Worm (Caenorhabditis elegans): Measurements from ENCODE around the gene dep-1.
A peak's percentile ranks its signal among the peaks of the same experiment; 100 is the strongest.

dep-1 gene

ce11 chrII:8962206-8962605 lies 57.4 kb downstream of the dep-1 start (continued):
- TF ChIP-seq unc-86 (tag; optimal IDR thresholded peaks at IDR 0.05) = no peak
- TF ChIP-seq nhr-47 (tag; optimal IDR thresholded peaks at IDR 0.05) = peak; percentile 23
- no peak for TF ChIP-seq nhr-85 (tag)
- TF ChIP-seq egl-27 (tag; optimal IDR thresholded peaks at IDR 0.05) = no peak
- TF ChIP-seq efl-1 (optimal IDR thresholded peaks at IDR 0.05) = peak; percentile 9 to 12
- peak in 1 of 2 experiments; percentile 54 for TF ChIP-seq efl-1 (GFP tag; optimal IDR thresholded peaks at IDR 0.05 in 1 of 2)
- TF ChIP-seq ama-1 (optimal IDR thresholded peaks at IDR 0.05) = no peak
- TF ChIP-seq Y116A8C.19 (tag; optimal IDR thresholded peaks at IDR 0.05; ENCODE audit: borderline replicate concordance) = no peak
- TF ChIP-seq unc-30 (tag; optimal IDR thresholded peaks at IDR 0.05) = no peak
- TF ChIP-seq blmp-1 (tag; optimal IDR thresholded peaks at IDR 0.05) = no peak
- no peak for TF ChIP-seq mef-2 (tag; optimal IDR thresholded peaks at IDR 0.05)
- no peak for TF ChIP-seq xbp-1 (tag; optimal IDR thresholded peaks at IDR 0.05)
- peak; percentile 71 for TF ChIP-seq rnt-1 (tag; optimal IDR thresholded peaks at IDR 0.05)
- TF ChIP-seq irx-1 (tag; optimal IDR thresholded peaks at IDR 0.05) = no peak
- no peak for TF ChIP-seq elt-2 (tag; optimal IDR thresholded peaks at IDR 0.05)
- TF ChIP-seq zag-1 (tag; optimal IDR thresholded peaks at IDR 0.05) = no peak
- no peak for TF ChIP-seq nhr-12 (tag; optimal IDR thresholded peaks at IDR 0.05)
- TF ChIP-seq lin-14 (GFP tag; optimal IDR thresholded peaks at IDR 0.05) = peak; percentile 94
- peak in 1 of 3 experiments; percentile 1 for TF ChIP-seq dpl-1 (GFP tag; optimal IDR thresholded peaks at IDR 0.05)
- no peak for TF ChIP-seq ceh-8 (GFP tag; optimal IDR thresholded peaks at IDR 0.05)

- no peak for TF ChIP-seq nhr-90 (tag; optimal IDR thresholded peaks at IDR 0.05; ENCODE audit: poor library complexity)
- no peak for TF ChIP-seq isw-1 (GFP tag; IDR thresholded peaks at IDR 0.05)
- no peak for TF ChIP-seq sox-4 (tag; optimal IDR thresholded peaks at IDR 0.05)
- no peak for TF ChIP-seq lir-3 (tag; optimal IDR thresholded peaks at IDR 0.05; ENCODE audit: poor library complexity)
- peak; percentile 15 for TF ChIP-seq nhr-71 (tag; optimal IDR thresholded peaks at IDR 0.05)
- TF ChIP-seq rnt-1 (tag; optimal IDR thresholded peaks at IDR 0.05) = peak; percentile 62
- no peak for TF ChIP-seq Y116A8C.19 (tag; optimal IDR thresholded peaks at IDR 0.05; ENCODE audit: borderline replicate concordance)
- peak; percentile 9 for TF ChIP-seq ama-1 (optimal IDR thresholded peaks at IDR 0.05)
- TF ChIP-seq efl-1 (optimal IDR thresholded peaks at IDR 0.05) = no peak
- peak in 1 of 2 experiments; percentile 65 for TF ChIP-seq efl-1 (GFP tag; optimal IDR thresholded peaks at IDR 0.05 in 1 of 2)
- peak; percentile 42 for TF ChIP-seq lin-14 (GFP tag; optimal IDR thresholded peaks at IDR 0.05)
- peak; percentile 42 for TF ChIP-seq unc-130 (tag; optimal IDR thresholded peaks at IDR 0.05)
- no peak for TF ChIP-seq xbp-1 (tag; optimal IDR thresholded peaks at IDR 0.05)
- no peak for TF ChIP-seq snpc-4 (tag; optimal IDR thresholded peaks at IDR 0.05)
Measured at ce11 chrII:8961450-8961849, 58.1 kb downstream of the dep-1 start.

ce11 chrII:8960414-8960813 lies 59.2 kb downstream of the dep-1 start, which contains the start of gene cal-2:
Gene cal-2 (plus strand): TSS chrII:8960714.
- TF ChIP-seq ztf-11 (tag; optimal IDR thresholded peaks at IDR 0.05) (no peak), irx-1 (tag; optimal IDR thresholded peaks at IDR 0.05) (no peak), vab-15 (tag; optimal IDR thresholded peaks at IDR 0.05) (no peak), dsc-1 (tag; optimal IDR thresholded peaks at IDR 0.05) (peak; percentile 1), ceh-82 (tag; optimal IDR thresholded peaks at IDR 0.05) (no peak)

ce11 chrII:8959081-8959480 lies 60.5 kb downstream of the dep-1 start:
- no peak for TF ChIP-seq ztf-4 (tag; optimal IDR thresholded peaks at IDR 0.05)
- no peak for TF ChIP-seq lin-39 (tag; optimal IDR thresholded peaks at IDR 0.05)
- 0 out of 2 replicates have a peak, but pooled peaks have one; percentile 3 for TF ChIP-seq unc-98 (GFP tag; IDR thresholded peaks at IDR 0.05)
- no peak for TF ChIP-seq fkh-8 (tag; optimal IDR thresholded peaks at IDR 0.05)
- no peak for TF ChIP-seq C04F5.9 (tag; optimal IDR thresholded peaks at IDR 0.05)
- peak; percentile 15 for TF ChIP-seq lin-13 (GFP tag; optimal IDR thresholded peaks at IDR 0.05)
- no peak for TF ChIP-seq nhr-237 (tag; optimal IDR thresholded peaks at IDR 0.05)
- peak; percentile 92 for TF ChIP-seq unc-130 (tag; optimal IDR thresholded peaks at IDR 0.05)
- no peak for TF ChIP-seq snpc-4 (tag; optimal IDR thresholded peaks at IDR 0.05)
- TF ChIP-seq sup-37 (GFP tag; optimal IDR thresholded peaks at IDR 0.05) = no peak
- TF ChIP-seq nhr-77 (tag; optimal IDR thresholded peaks at IDR 0.05) = no peak
- no peak for TF ChIP-seq ama-1 (optimal IDR thresholded peaks at IDR 0.05)
- no peak for TF ChIP-seq fkh-4 (tag; optimal IDR thresholded peaks at IDR 0.05; ENCODE audit: borderline replicate concordance)
- no peak for TF ChIP-seq ceh-82 (tag; optimal IDR thresholded peaks at IDR 0.05)
- no peak for TF ChIP-seq elt-3 (tag; optimal IDR thresholded peaks at IDR 0.05)
- peak; percentile 77 for TF ChIP-seq lin-14 (GFP tag; optimal IDR thresholded peaks at IDR 0.05)
- peak; percentile 74 for TF ChIP-seq rnt-1 (tag; optimal IDR thresholded peaks at IDR 0.05)
- TF ChIP-seq dsc-1 (tag; optimal IDR thresholded peaks at IDR 0.05) = no peak
- no peak for TF ChIP-seq jun-1 (tag; optimal IDR thresholded peaks at IDR 0.05)
- TF ChIP-seq zip-4 (GFP tag; optimal IDR thresholded peaks at IDR 0.05) = no peak
- TF ChIP-seq zag-1 (tag; optimal IDR thresholded peaks at IDR 0.05) = no peak
- TF ChIP-seq hlh-17 (GFP tag; optimal IDR thresholded peaks at IDR 0.05; ENCODE audit: borderline replicate concordance) = no peak
- no peak for TF ChIP-seq nhr-85 (tag)
- no peak for TF ChIP-seq pag-3 (tag; optimal IDR thresholded peaks at IDR 0.05; ENCODE audit: borderline replicate concordance, insufficient read depth)

Data from whole organism, L1 larva.